Fruit fly (Drosophila melanogaster) whole organism, larva: Measurements from ENCODE around the gene ras.

ENCODE experiments used
- noc ChIP-seq: fragments of 200-800 bp; sonication (Bioruptor generic); optimal IDR thresholded peaks from 3 replicates; lab custom pipeline; 2019; ENCODE audit warnings: missing biosample characterization, mild to moderate bottlenecking, missing genetic modification characterization, moderate library complexity

Gene ras

DNA sequence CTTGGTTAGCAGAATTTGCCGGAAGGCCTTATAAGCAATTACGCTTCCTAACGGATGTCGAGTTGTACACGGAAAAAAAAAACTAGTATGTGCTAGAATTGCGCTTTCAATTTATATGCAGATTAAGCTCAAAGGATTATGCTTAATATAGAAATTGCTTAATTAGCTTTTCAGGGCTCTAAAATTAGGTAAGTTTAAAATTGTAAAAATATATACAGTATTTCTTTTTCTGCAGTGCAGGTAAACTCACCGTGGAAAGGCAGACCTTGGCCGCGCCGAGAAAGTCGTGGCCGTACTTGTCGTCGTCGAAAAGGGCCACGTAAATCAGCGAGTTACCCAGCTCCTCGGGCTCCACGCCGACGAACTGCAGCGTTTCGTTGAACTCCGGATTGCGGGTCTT, 6.4 kb downstream of the ras start:
- no peak for TF ChIP-seq noc (tag; lab: Kevin White, UChicago)

dm6 chrX:10751777-10752176, 7.5 kb downstream of the ras start:
- no peak for TF ChIP-seq noc (tag; lab: Kevin White, UChicago)

DNA sequence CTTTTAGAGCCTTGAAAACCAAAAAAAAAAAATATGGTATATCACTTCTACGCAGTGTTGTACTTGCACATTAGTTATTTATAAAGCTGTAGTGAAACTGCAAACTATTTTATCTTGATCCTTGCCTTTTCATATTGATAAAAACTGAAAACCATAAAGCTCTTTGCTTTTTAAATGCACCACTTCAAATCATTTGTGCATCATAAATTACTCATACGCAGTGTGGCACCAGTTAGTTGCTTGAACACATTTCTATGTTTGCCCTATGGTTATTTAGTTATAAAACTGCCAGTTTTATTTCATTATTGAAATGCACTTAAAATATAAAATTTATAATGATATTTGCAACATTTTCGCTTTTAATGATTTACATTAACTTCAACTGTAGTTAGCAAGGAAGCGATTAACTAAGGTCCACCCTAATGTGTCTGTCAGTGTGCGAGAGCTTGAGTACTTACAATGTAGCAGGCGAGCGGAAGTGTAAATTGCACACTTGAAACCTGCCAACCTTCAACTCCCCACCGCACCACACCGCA, 11.8 kb downstream of the ras start:
- TF ChIP-seq noc (tag; lab: Kevin White, UChicago), result no peak

dm6 chrX:10757616-10758078, 13.3 kb downstream of the ras start, which contains the start of gene Rph:
Gene Rph (minus strand): TSS chrX:10757666.
- TF ChIP-seq noc (tag; lab: Kevin White, UChicago), result no peak

dm6 chrX:10762569-10762958, 18.3 kb downstream of the ras start:
- TF ChIP-seq noc (tag; lab: Kevin White, UChicago), result no peak

- peak; percentile 36 for TF ChIP-seq noc (tag; lab: Kevin White, UChicago)
These were observed 18.9 kb downstream of the ras start for dm6 chrX:10762959-10763883.

DNA sequence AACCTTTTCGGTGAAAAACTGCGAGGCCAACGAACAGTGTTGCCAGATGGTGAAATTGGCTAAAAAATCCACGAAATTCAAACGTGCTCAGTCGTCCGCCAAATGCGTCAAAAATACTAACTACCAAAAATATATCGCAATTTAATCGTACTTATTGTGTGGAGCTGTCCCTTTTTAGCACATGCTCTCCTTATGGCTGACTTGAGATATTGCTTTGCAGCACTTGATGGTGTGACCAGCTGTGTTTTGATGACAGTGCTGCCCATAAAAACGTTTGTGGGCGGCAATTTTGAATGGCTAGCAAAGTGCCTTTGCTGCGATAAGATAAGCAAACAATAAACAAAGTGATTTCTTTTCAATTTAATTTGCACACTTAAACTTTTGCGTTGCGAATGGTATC, 19.9 kb downstream of the ras start, which contains the start of gene Tango5:
TSS of gene Tango5 (minus strand) at position 208 of the 400 bp plus-strand sequence.
- no peak for TF ChIP-seq noc (tag; lab: Kevin White, UChicago)

dm6 chrX:10766976-10767349, 22.7 kb downstream of the ras start:
- TF ChIP-seq noc (tag; lab: Kevin White, UChicago), result no peak

- TF ChIP-seq noc (tag; lab: Kevin White, UChicago), result peak; percentile 48
These were observed 23.2 kb downstream of the ras start for dm6 chrX:10767350-10768005.

- TF ChIP-seq noc (tag; lab: Kevin White, UChicago), result peak; percentile 6
These were observed 23.9 kb downstream of the ras start, which contains the start of the genes Atg8a and BTBD9 for dm6 chrX:10768043-10768674. Gene Atg8a (minus strand): TSS chrX:10768338. Gene BTBD9 (plus strand): TSS chrX:10768537.

dm6 chrX:10771856-10772592, 27.7 kb downstream of the ras start, which contains the start of gene CG15211:
Gene CG15211 (plus strand): TSS chrX:10772541.
- peak; percentile 12 for TF ChIP-seq noc (tag; lab: Kevin White, UChicago)

DNA sequence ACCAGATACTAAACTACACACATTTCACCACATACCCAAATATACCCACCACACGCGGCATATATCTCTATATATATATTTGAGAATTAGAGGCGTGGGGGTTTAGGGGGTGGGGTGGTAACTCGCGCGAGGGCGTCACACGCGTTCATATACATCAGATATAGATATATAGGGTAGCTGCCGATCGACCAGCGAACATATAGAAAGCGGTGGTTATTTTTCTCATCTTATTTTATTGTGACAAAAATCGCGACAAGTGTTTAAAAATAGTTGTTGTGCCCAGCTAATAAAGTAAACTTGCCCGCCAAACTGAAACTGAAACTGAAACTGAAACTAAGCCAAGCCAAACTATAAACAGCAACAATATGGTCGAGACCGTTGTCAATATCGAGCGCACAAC, 28.3 kb downstream of the ras start:
- TF ChIP-seq noc (tag; lab: Kevin White, UChicago), result no peak

DNA sequence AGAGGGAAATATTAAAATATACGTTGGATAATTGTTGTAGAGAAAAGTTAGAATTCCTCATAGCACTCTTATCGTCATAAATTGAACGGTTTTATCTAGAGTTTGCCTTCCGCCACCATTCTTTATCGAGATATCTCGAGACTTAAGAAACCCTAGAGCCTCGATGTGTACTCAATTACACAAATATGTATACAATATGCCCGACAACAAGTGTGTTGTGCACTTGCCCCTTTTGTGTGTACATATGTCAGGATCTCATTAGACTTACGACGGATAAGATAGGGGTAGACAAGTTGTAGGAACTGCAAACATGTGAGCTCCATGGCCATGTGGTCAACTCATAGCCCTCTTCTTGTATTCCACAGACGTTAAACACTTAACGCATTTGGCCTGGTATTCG, 29.3 kb downstream of the ras start:
- TF ChIP-seq noc (tag; lab: Kevin White, UChicago), result no peak

DNA sequence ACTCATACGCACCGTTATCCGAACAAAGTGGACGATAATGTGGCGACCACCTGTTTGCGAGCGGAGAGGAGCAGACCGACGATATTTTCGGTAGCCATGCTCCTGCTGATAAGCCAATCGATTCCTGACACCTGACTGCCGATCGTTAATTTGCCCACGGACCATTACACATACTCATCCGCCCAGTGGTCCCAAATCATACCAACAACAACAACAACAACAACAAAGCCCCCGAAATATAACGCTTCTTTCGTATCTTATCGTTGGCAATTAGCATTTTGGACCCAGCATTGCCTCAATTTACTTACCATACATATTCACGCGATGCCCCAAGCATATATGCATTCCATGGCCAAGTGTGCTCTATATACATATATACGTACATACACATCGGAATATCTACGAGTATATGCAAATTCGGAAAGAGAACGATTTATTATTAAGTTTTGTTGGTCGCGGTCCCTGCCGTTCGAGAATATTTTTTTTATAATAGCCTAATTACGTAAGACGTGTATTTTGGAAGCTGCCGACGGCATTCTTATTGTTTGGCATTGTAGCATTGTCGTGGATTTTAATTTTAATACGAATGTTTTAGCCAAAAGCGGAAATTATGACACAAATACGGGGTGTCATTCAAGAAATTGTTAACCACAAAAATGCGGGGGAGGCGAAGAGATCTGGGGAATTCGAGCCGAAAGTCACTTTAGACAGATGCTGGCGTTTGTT, 30.8 kb downstream of the ras start:
- TF ChIP-seq noc (tag; lab: Kevin White, UChicago), result no peak
